Worm (Caenorhabditis elegans) whole organism, L3 larva: ENCODE measurements around the gene pad-2.

Experiments used
- R02D3.7 ChIP-seq: fragments of 150-350 bp; optimal IDR thresholded peaks from 2 replicates; lab custom pipeline; 2014; ENCODE audit warnings: missing biosample characterization, missing genetic modification characterization
- ZK546.5 ChIP-seq: sonication (generic microtip); optimal IDR thresholded peaks from 2 replicates; lab custom pipeline; 2017; ENCODE audit warnings: missing biosample characterization, missing genetic modification characterization
- aly-2 ChIP-seq: fragments of 150-350 bp; optimal IDR thresholded peaks from 2 replicates; lab custom pipeline; 2014; ENCODE audit warnings: missing biosample characterization, missing genetic modification characterization
- ama-1 ChIP-seq: fragments of 150-350 bp; optimal IDR thresholded peaks from 2 replicates; lab custom pipeline; 2018
- ceh-16 ChIP-seq: sonication (generic microtip); optimal IDR thresholded peaks from 2 replicates; lab custom pipeline; 2017; ENCODE audit warnings: missing biosample characterization, missing genetic modification characterization
- ceh-28 ChIP-seq: fragments of 150-350 bp; optimal IDR thresholded peaks from 2 replicates; lab custom pipeline; 2014; ENCODE audit warnings: missing biosample characterization, missing genetic modification reagents, missing genetic modification characterization
- ceh-82 ChIP-seq: fragments of 150-350 bp; optimal IDR thresholded peaks from 2 replicates; lab custom pipeline; 2014; ENCODE audit warnings: missing biosample characterization, missing genetic modification characterization
- ceh-9 ChIP-seq: sonication (generic microtip); optimal IDR thresholded peaks from 2 replicates; lab custom pipeline; 2018; ENCODE audit warnings: missing biosample characterization, missing genetic modification characterization
- daf-12 ChIP-seq: fragments of 150-350 bp; optimal IDR thresholded peaks from 2 replicates; lab custom pipeline; 2014; ENCODE audit warnings: missing biosample characterization, missing genetic modification reagents, missing genetic modification characterization
- egl-27 ChIP-seq: sonication (generic microtip); optimal IDR thresholded peaks from 4 replicates; lab custom pipeline; 2017; ENCODE audit warnings: missing biosample characterization, missing genetic modification reagents, missing genetic modification characterization
- egl-5 ChIP-seq: fragments of 150-350 bp; optimal IDR thresholded peaks from 2 replicates; lab custom pipeline; 2017; ENCODE audit warnings: missing biosample characterization, missing genetic modification reagents, missing genetic modification characterization, inconsistent platforms
- elt-1 ChIP-seq: fragments of 150-350 bp; optimal IDR thresholded peaks from 2 replicates; lab custom pipeline; 2014; ENCODE audit warnings: missing biosample characterization, missing genetic modification characterization
- elt-2 ChIP-seq: sonication (generic microtip); optimal IDR thresholded peaks from 2 replicates; lab custom pipeline; 2016; ENCODE audit warnings: missing genetic modification reagents, mild to moderate bottlenecking, missing genetic modification characterization, missing compliant biosample characterization
- elt-3 ChIP-seq, 3 experiments: fragments of 150-350 bp in 1 of 3; sonication (generic microtip) in 2 of 3; optimal IDR thresholded peaks; 2 replicates in 2 of 3; 4 replicates in 1 of 3; lab custom pipeline; 2014 to 2017; ENCODE audit warnings: missing biosample characterization in 3 of 3, missing genetic modification characterization in 3 of 3
- eor-1 ChIP-seq, 2 experiments: fragments of 150-350 bp; optimal IDR thresholded peaks; 2 replicates each; lab custom pipeline; 2014 to 2018; ENCODE audit warnings: missing biosample characterization in 2 of 2, missing genetic modification characterization in 2 of 2
- fkh-10 ChIP-seq: sonication (generic microtip); optimal IDR thresholded peaks from 2 replicates; lab custom pipeline; 2017; ENCODE audit warnings: missing biosample characterization, missing genetic modification reagents, missing genetic modification characterization
- fkh-2 ChIP-seq: fragments of 150-350 bp; optimal IDR thresholded peaks from 2 replicates; lab custom pipeline; 2014; ENCODE audit warnings: missing biosample characterization, missing genetic modification reagents, missing genetic modification characterization
- fos-1 ChIP-seq: fragments of 150-350 bp; optimal IDR thresholded peaks from 2 replicates; lab custom pipeline; 2014; ENCODE audit warnings: missing biosample characterization, missing genetic modification characterization
- hmg-11 ChIP-seq: sonication (generic microtip); optimal IDR thresholded peaks from 2 replicates; lab custom pipeline; 2016; ENCODE audit warnings: missing genetic modification characterization, missing compliant biosample characterization
- jun-1 ChIP-seq: fragments of 150-350 bp; optimal IDR thresholded peaks from 2 replicates; lab custom pipeline; 2014; ENCODE audit warnings: missing biosample characterization, missing genetic modification reagents, missing genetic modification characterization
- lin-15B ChIP-seq: fragments of 150-350 bp; optimal IDR thresholded peaks from 2 replicates; lab custom pipeline; 2014; ENCODE audit warnings: missing biosample characterization, missing genetic modification characterization
- lin-39 ChIP-seq: fragments of 150-350 bp; optimal IDR thresholded peaks from 2 replicates; lab custom pipeline; 2018; ENCODE audit warnings: missing biosample characterization, missing genetic modification reagents, missing genetic modification characterization
- lsy-12 ChIP-seq: sonication (generic microtip); optimal IDR thresholded peaks from 2 replicates; lab custom pipeline; 2016; ENCODE audit warnings: mild to moderate bottlenecking, missing genetic modification characterization, missing compliant biosample characterization
- mdl-1 ChIP-seq: fragments of 150-350 bp; optimal IDR thresholded peaks from 2 replicates; lab custom pipeline; 2014; ENCODE audit warnings: missing biosample characterization, missing genetic modification characterization
- mml-1 ChIP-seq: fragments of 150-350 bp; sonication (generic microtip); optimal IDR thresholded peaks from 3 replicates; lab custom pipeline; 2014; ENCODE audit warnings: missing biosample characterization, missing genetic modification characterization
- nfya-1 ChIP-seq: sonication (generic microtip); optimal IDR thresholded peaks from 2 replicates; lab custom pipeline; 2017; ENCODE audit warnings: missing genetic modification characterization, mild to moderate bottlenecking, missing compliant biosample characterization, antibody characterized with exemption, moderate library complexity; ENCODE audit not compliant: insufficient read depth
- nhr-11 ChIP-seq: fragments of 150-350 bp; optimal IDR thresholded peaks from 2 replicates; lab custom pipeline; 2014; ENCODE audit warnings: missing biosample characterization, missing genetic modification characterization
- nhr-12 ChIP-seq: fragments of 150-350 bp; optimal IDR thresholded peaks from 2 replicates; lab custom pipeline; 2014; ENCODE audit warnings: missing biosample characterization, missing genetic modification characterization
- nhr-23 ChIP-seq: fragments of 150-350 bp; optimal IDR thresholded peaks from 2 replicates; lab custom pipeline; 2014; ENCODE audit warnings: missing biosample characterization, missing genetic modification reagents, missing genetic modification characterization
- nhr-237 ChIP-seq: fragments of 150-350 bp; optimal IDR thresholded peaks from 2 replicates; lab custom pipeline; 2014; ENCODE audit warnings: missing biosample characterization, missing genetic modification characterization
- nhr-25 ChIP-seq: sonication (generic microtip); optimal IDR thresholded peaks from 2 replicates; lab custom pipeline; 2017; ENCODE audit warnings: missing biosample characterization, missing genetic modification characterization
- nhr-28 ChIP-seq: fragments of 150-350 bp; optimal IDR thresholded peaks from 2 replicates; lab custom pipeline; 2014; ENCODE audit warnings: missing biosample characterization, missing genetic modification characterization
- nhr-43 ChIP-seq: sonication (generic microtip); optimal IDR thresholded peaks from 2 replicates; lab custom pipeline; 2016; ENCODE audit warnings: mild to moderate bottlenecking, missing genetic modification characterization, missing compliant biosample characterization; ENCODE audit not compliant: poor library complexity, severe bottlenecking
- nhr-67 ChIP-seq: fragments of 150-350 bp; optimal IDR thresholded peaks from 2 replicates; lab custom pipeline; 2014; ENCODE audit warnings: missing biosample characterization, missing genetic modification characterization
- nhr-76 ChIP-seq: fragments of 150-350 bp; sonication (generic microtip); optimal IDR thresholded peaks from 5 replicates; lab custom pipeline; 2014; ENCODE audit warnings: missing biosample characterization, missing genetic modification characterization
- nhr-77 ChIP-seq: fragments of 150-350 bp; optimal IDR thresholded peaks from 2 replicates; lab custom pipeline; 2014; ENCODE audit warnings: missing biosample characterization, missing genetic modification characterization
- pha-4 ChIP-seq: fragments of 150-350 bp; optimal IDR thresholded peaks from 2 replicates; lab custom pipeline; 2014; ENCODE audit warnings: missing biosample characterization, missing genetic modification reagents, missing genetic modification characterization
- pqm-1 ChIP-seq: fragments of 150-350 bp; optimal IDR thresholded peaks from 2 replicates; lab custom pipeline; 2017; ENCODE audit warnings: missing biosample characterization, missing genetic modification characterization, inconsistent platforms
- sea-2 ChIP-seq: fragments of 150-350 bp; sonication (generic microtip); optimal IDR thresholded peaks from 4 replicates; lab custom pipeline; 2014; ENCODE audit warnings: missing biosample characterization, missing genetic modification reagents, missing genetic modification characterization
- skn-1 ChIP-seq: fragments of 150-350 bp; optimal IDR thresholded peaks from 2 replicates; lab custom pipeline; 2014; ENCODE audit warnings: missing biosample characterization, missing genetic modification characterization
- snpc-4 ChIP-seq: fragments of 150-350 bp; optimal IDR thresholded peaks from 2 replicates; lab custom pipeline; 2014; ENCODE audit warnings: missing biosample characterization, missing genetic modification characterization
- tbx-2 ChIP-seq: sonication (generic microtip); optimal IDR thresholded peaks from 2 replicates; lab custom pipeline; 2016; ENCODE audit warnings: mild to moderate bottlenecking, missing genetic modification characterization, missing compliant biosample characterization
- unc-39 ChIP-seq: sonication (generic microtip); optimal IDR thresholded peaks from 4 replicates; lab custom pipeline; 2017; ENCODE audit warnings: missing biosample characterization, missing genetic modification characterization
- unc-62 ChIP-seq: fragments of 150-350 bp; sonication (generic microtip); optimal IDR thresholded peaks from 4 replicates; lab custom pipeline; 2014; ENCODE audit warnings: missing biosample characterization, missing genetic modification reagents, missing genetic modification characterization
- zag-1 ChIP-seq: fragments of 150-350 bp; optimal IDR thresholded peaks from 2 replicates; lab custom pipeline; 2014; ENCODE audit warnings: missing biosample characterization, missing genetic modification characterization
- ztf-11 ChIP-seq: fragments of 150-350 bp; optimal IDR thresholded peaks from 2 replicates; lab custom pipeline; 2014; ENCODE audit warnings: missing biosample characterization, missing genetic modification characterization
- ztf-4 ChIP-seq: fragments of 150-350 bp; optimal IDR thresholded peaks from 2 replicates; lab custom pipeline; 2014; ENCODE audit warnings: missing biosample characterization, missing genetic modification characterization

pad-2 gene

ce11 chrIII:10318755-10319154 is 39.8 kb downstream of the pad-2 start, which contains the start of gene unc-69:
unc-69 (plus strand) TSS chrIII:10318939.
- TF ChIP-seq nhr-237 (tag; lab: Kevin White, UChicago) = no peak
- no peak for TF ChIP-seq egl-27
- peak; percentile 28 for TF ChIP-seq snpc-4 (tag; lab: Kevin White, UChicago)
- no peak for TF ChIP-seq fkh-10 (GFP tag; lab: Kevin White, UChicago)
- TF ChIP-seq jun-1 = no peak
- TF ChIP-seq egl-5 = peak; percentile 37
- TF ChIP-seq ceh-16 (tag; lab: Kevin White, UChicago) = no peak
- peak; percentile 88 for TF ChIP-seq hmg-11 (tag; lab: Kevin White, UChicago)
- TF ChIP-seq unc-39 (tag; lab: Kevin White, UChicago) = no peak
- no peak for TF ChIP-seq fos-1
- TF ChIP-seq nhr-28 (tag; lab: Kevin White, UChicago) = no peak
- TF ChIP-seq pha-4 (tag; lab: Kevin White, UChicago) = peak; percentile 80
- TF ChIP-seq ceh-9 = no peak
- no peak for TF ChIP-seq mml-1 (tag; lab: Kevin White, UChicago)
- TF ChIP-seq aly-2 (tag; lab: Kevin White, UChicago) = no peak
- peak; percentile 56 for TF ChIP-seq nhr-23 (tag; lab: Kevin White, UChicago)
- peak; percentile 86 for TF ChIP-seq lin-15B (tag; lab: Kevin White, UChicago)
- no peak for TF ChIP-seq ama-1 (lab: Kevin White, UChicago)
- no peak for TF ChIP-seq tbx-2 (tag; lab: Kevin White, UChicago)
- TF ChIP-seq unc-62 (GFP tag; lab: Kevin White, UChicago) = no peak
- no peak for TF ChIP-seq nhr-12 (tag; lab: Kevin White, UChicago)
- TF ChIP-seq ztf-4 (tag; lab: Kevin White, UChicago) = no peak
- no peak for TF ChIP-seq pqm-1 (tag; lab: Kevin White, UChicago)
- peak; percentile 79 for TF ChIP-seq lin-39 (tag; lab: Kevin White, UChicago)
- no peak for TF ChIP-seq elt-1
- TF ChIP-seq nhr-77 = no peak
- TF ChIP-seq mdl-1 (tag; lab: Kevin White, UChicago) = no peak
- TF ChIP-seq nhr-11 (tag; lab: Kevin White, UChicago) = no peak
- TF ChIP-seq daf-12 (tag; lab: Kevin White, UChicago) = no peak
- no peak for TF ChIP-seq ZK546.5 (tag; lab: Kevin White, UChicago)
- TF ChIP-seq sea-2 (GFP tag; lab: Kevin White, UChicago) = no peak
- TF ChIP-seq lsy-12 (tag; lab: Kevin White, UChicago) = no peak
- peak; percentile 88 for TF ChIP-seq ceh-28 (tag; lab: Kevin White, UChicago)
- TF ChIP-seq R02D3.7 = no peak
- TF ChIP-seq ztf-11 (tag; lab: Kevin White, UChicago) = no peak
- no peak for TF ChIP-seq nhr-67
- no peak for TF ChIP-seq elt-3 (tag; optimal IDR thresholded peaks at IDR 0.05; lab: Kevin White, UChicago)
- TF ChIP-seq nhr-76 (tag; lab: Kevin White, UChicago) = no peak
- no peak for TF ChIP-seq eor-1 (tag; optimal IDR thresholded peaks at IDR 0.05; lab: Kevin White, UChicago)
- no peak for TF ChIP-seq skn-1 (tag; lab: Kevin White, UChicago)
- peak; percentile 86 for TF ChIP-seq nfya-1 (tag; lab: Kevin White, UChicago)
- no peak for TF ChIP-seq fkh-2 (tag; lab: Kevin White, UChicago)
- TF ChIP-seq nhr-43 (tag; lab: Kevin White, UChicago) = no peak
- TF ChIP-seq elt-2 (tag; lab: Kevin White, UChicago) = peak; percentile 7
- no peak for TF ChIP-seq ceh-82
- peak; percentile 12 for TF ChIP-seq nhr-25 (tag; lab: Kevin White, UChicago)
- no peak for TF ChIP-seq zag-1 (tag; lab: Kevin White, UChicago)
